Fruit fly (Drosophila melanogaster): ENCODE measurements around the gene Cyp4s3.

Gene Cyp4s3

DNA sequence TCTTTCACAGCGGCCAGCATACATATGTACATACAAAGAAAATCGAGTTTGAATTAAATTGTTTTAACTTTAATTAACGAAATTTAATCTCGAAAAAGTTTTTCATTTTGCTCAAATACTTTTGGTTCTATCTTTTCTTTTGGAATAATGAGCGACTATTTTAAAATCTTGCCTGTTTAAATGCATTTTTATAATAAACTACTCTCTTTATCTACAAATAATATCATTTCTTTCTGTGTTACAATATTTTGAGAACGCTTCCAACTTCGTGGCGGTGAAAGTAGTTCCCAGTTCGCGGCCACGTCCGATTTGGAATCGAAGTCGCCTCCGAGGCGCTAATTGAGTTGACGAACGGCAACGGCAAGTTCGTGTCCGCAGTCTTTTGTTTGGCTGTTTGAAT lies 33.9 kb upstream of the Cyp4s3 start:
- TF ChIP-seq sens (GFP tag) (peak; percentile 33), bsh (GFP tag; optimal IDR thresholded peaks at IDR 0.05) (peak in 1 of 2 experiments; percentile 5), Blimp-1 (GFP tag; optimal IDR thresholded peaks at IDR 0.05) (peak; percentile 64), CG2120 (GFP tag; optimal IDR thresholded peaks at IDR 0.05) (no peak), emc (GFP tag; optimal IDR thresholded peaks at IDR 0.05) (no peak), Deaf1 (tag; optimal IDR thresholded peaks at IDR 0.05) (peak; percentile 7)

DNA sequence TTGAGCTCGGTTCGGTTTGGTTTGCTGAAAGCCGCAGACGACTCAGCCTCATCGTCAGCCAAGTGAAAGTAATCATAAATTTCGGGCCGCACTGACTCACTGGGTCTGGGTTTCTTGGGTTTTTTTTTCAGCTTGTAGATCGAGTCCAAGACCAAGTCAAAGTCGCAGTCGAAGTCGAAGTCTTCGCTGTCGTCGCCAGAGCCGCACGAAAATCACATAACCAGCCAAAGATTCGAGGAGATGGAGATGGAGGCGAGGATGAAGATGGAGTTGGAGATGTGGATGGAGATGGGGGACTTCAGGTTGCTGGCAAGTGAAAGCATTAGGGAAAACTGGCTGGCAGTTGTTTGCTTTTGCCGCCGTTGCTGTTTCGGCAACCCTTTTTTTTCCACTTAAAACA lies 30.7 kb upstream of the Cyp4s3 start:
- no peak for TF ChIP-seq CG14965 (GFP tag; optimal IDR thresholded peaks at IDR 0.05; ENCODE audit: borderline replicate concordance)
- no peak for TF ChIP-seq cad (GFP tag; optimal IDR thresholded peaks at IDR 0.05)
- TF ChIP-seq CG34422 (GFP tag; IDR thresholded peaks at IDR 0.05) = no peak
- TF ChIP-seq pb (GFP tag; optimal IDR thresholded peaks at IDR 0.05) = no peak
- TF ChIP-seq E2f1 (GFP tag; IDR thresholded peaks at IDR 0.05) = no peak
- TF ChIP-seq CG18011 (GFP tag; optimal IDR thresholded peaks at IDR 0.05) = no peak
- TF ChIP-seq Blimp-1 (GFP tag; optimal IDR thresholded peaks at IDR 0.05) = peak; percentile 88
- TF ChIP-seq pros (GFP tag; optimal IDR thresholded peaks at IDR 0.05) = peak; percentile 98
- TF ChIP-seq CG6175 (GFP tag; IDR thresholded peaks at IDR 0.05) = no peak
- no peak for TF ChIP-seq TFAM (GFP tag; optimal IDR thresholded peaks at IDR 0.05)

DNA sequence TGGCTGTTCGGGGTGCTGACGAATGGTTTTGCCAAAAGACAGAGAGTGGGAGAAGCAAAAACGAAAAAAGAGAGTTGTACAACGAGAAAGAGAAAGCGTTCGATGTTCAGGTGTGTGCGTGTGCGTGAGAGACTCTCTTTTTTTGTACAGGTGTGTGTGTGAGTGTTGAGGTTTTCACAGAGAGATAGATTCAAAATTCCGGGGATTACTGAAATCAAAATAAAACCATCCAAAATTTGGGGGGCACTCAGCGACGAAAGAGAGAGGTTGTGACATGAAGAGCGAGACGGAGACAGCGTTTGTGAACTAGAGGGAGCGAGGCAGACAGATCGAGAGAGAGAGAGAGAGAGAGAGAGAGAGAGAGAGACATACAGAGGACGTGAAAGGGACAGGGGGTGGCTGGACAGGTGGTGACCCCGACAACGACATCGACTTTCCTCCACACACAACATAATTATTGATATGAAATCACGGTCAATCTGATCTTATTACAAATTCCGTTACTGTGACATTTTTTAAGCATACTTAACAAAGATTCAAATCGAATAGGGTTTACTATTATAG lies 27.0 kb upstream of the Cyp4s3 start:
- TF ChIP-seq CG3281 (GFP tag; optimal IDR thresholded peaks at IDR 0.05) (no peak), Trl (optimal IDR thresholded peaks at IDR 0.05) (peak; percentile 44 to 45), Trl (GFP tag; optimal IDR thresholded peaks at IDR 0.05) (no peak), CG4707 (GFP tag; optimal IDR thresholded peaks at IDR 0.05) (no peak), CG42726 (GFP tag; IDR thresholded peaks at IDR 0.05; ENCODE audit: partially characterized antibody) (no peak), ttk (GFP tag; IDR thresholded peaks at IDR 0.05) (no peak), CG10321 (GFP tag; IDR thresholded peaks at IDR 0.05) (peak; percentile 39; the same call in 1 of the 2 replicates), CG7928 (GFP tag; optimal IDR thresholded peaks at IDR 0.05) (no peak), CG31441 (GFP tag; IDR thresholded peaks at IDR 0.05) (no peak), CG30403 (GFP tag; optimal IDR thresholded peaks at IDR 0.05) (no peak), fd102C (GFP tag; optimal IDR thresholded peaks at IDR 0.05) (no peak), ac (GFP tag; optimal IDR thresholded peaks at IDR 0.05) (no peak), Hr78 (GFP tag; optimal IDR thresholded peaks at IDR 0.05) (peak in 1 of 2 experiments; percentile 17), crol (GFP tag; IDR thresholded peaks at IDR 0.05) (0 out of 2 replicates have a peak, but pooled peaks have one; percentile 17), CG1832 (GFP tag; optimal IDR thresholded peaks at IDR 0.05) (peak; percentile 68), tgo (GFP tag; IDR thresholded peaks at IDR 0.05) (no peak), CG12942 (GFP tag; optimal IDR thresholded peaks at IDR 0.05) (no peak), Aef1 (GFP tag; IDR thresholded peaks at IDR 0.05) (no peak), CG3163 (GFP tag; optimal IDR thresholded peaks at IDR 0.05) (peak; percentile 46), CG15011 (GFP tag; optimal IDR thresholded peaks at IDR 0.05) (no peak), gem (tag; optimal IDR thresholded peaks at IDR 0.05) (no peak), CG4360 (GFP tag; IDR thresholded peaks at IDR 0.05) (no peak), sr (GFP tag; IDR thresholded peaks at IDR 0.05) (no peak), Six4 (GFP tag; optimal IDR thresholded peaks at IDR 0.05) (no peak), aop (GFP tag; IDR thresholded peaks at IDR 0.05) (no peak), cg (GFP tag; optimal IDR thresholded peaks at IDR 0.05) (peak; percentile 58), Fer3 (tag; optimal IDR thresholded peaks at IDR 0.05) (no peak), HLH3B (GFP tag; IDR thresholded peaks at IDR 0.05) (no peak), pnt (GFP tag; optimal IDR thresholded peaks at IDR 0.05) (no peak), dmrt99B (tag; optimal IDR thresholded peaks at IDR 0.05) (no peak), mam (GFP tag; optimal IDR thresholded peaks at IDR 0.05) (no peak), CG4854 (GFP tag; optimal IDR thresholded peaks at IDR 0.05) (no peak), CG8290 (GFP tag; optimal IDR thresholded peaks at IDR 0.05) (peak; percentile 66), CG8290 (tag; optimal IDR thresholded peaks at IDR 0.05) (peak in 1 of 2 experiments; percentile 39)

Data from whole organism, embryonic.